Worm (Caenorhabditis elegans): ENCODE measurements around the gene clec-129.

The clec-129 gene

ce11 chrII:3578121-3578520, 6.8 kb downstream of the clec-129 start, which contains the start of gene clec-133:
clec-133 (plus strand) TSS chrII:3578421.
- TF ChIP-seq ztf-25 (GFP tag; IDR thresholded peaks at IDR 0.05), result no peak

DNA sequence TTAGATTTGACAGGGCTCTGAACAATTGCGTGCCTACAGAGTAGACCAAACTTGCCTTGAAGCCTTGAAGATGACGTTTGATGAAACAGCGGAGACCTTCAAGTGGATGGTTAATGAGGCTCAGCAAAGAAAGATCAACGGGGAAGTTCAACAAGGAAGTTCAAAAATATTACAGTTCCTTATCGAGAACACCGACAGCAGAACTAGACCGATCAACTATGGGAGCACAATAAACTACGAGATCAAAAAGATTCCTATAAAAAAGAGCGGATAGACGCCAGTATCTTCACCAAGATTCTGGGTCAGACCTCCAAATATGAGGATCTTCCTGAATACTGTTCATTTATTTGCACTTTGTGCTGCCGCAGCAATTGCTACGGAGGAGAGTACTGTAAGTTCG, 8.5 kb downstream of the clec-129 start, which contains the start of gene clec-134:
TSS of gene clec-134 (plus strand) at position 301 of the 400 bp plus-strand sequence.
- no peak for TF ChIP-seq dpl-1 (GFP tag; optimal IDR thresholded peaks at IDR 0.05)
- no peak for TF ChIP-seq aptf-2 (GFP tag; conservative IDR thresholded peaks at IDR 0.05)
- TF ChIP-seq pha-4 (tag; optimal IDR thresholded peaks at IDR 0.05), result no peak
- no peak for TF ChIP-seq madf-6 (GFP tag; IDR thresholded peaks at IDR 0.05)
- no peak for TF ChIP-seq snpc-1.3 (tag; optimal IDR thresholded peaks at IDR 0.05; ENCODE audit: insufficient read depth)
- TF ChIP-seq gei-17 (GFP tag; optimal IDR thresholded peaks at IDR 0.05), result no peak
- no peak for TF ChIP-seq snpc-1.1 (tag; optimal IDR thresholded peaks at IDR 0.05; ENCODE audit: insufficient read depth)
- no peak for TF ChIP-seq Y53F4B.3 (GFP tag; IDR thresholded peaks at IDR 0.05)

ce11 chrII:3581752-3582151, 10.5 kb downstream of the clec-129 start, which contains the start of gene srh-59:
srh-59 (plus strand) TSS chrII:3582052.
- no peak for TF ChIP-seq ceh-91 (GFP tag; IDR thresholded peaks at IDR 0.05)
- no peak for TF ChIP-seq F57A8.1 (GFP tag; optimal IDR thresholded peaks at IDR 0.05)
- no peak for TF ChIP-seq B0261.1 (tag; optimal IDR thresholded peaks at IDR 0.05)
- no peak for TF ChIP-seq pha-4 (tag; optimal IDR thresholded peaks at IDR 0.05)
- no peak for TF ChIP-seq mes-4 (tag; optimal IDR thresholded peaks at IDR 0.05)

DNA sequence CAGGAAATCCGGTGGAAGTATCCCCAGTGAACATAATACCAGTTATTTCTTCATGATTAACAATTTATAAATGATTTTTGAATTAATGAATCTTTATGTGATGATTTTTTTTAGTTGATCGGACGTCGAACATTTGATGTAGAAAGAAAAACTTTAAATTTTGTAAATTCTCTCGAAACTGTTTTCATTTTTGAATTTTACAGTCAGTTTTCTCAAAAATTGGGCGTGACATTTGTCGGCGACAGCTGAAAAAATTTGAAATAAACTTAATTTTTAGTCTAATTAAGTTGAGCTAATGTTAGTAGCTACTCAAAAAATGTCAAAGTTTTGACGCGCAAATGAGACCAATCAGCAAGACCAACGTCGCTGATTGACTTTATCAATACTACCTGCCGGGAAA, 12.1 kb downstream of the clec-129 start, which contains the start of gene srh-60:
TSS of gene srh-60 (plus strand) at position 301 of the 400 bp plus-strand sequence.
- TF ChIP-seq F49E8.2 (tag; optimal IDR thresholded peaks at IDR 0.05; ENCODE audit: insufficient read depth), result no peak
- TF ChIP-seq hlh-12 (tag; optimal IDR thresholded peaks at IDR 0.05), result no peak

DNA sequence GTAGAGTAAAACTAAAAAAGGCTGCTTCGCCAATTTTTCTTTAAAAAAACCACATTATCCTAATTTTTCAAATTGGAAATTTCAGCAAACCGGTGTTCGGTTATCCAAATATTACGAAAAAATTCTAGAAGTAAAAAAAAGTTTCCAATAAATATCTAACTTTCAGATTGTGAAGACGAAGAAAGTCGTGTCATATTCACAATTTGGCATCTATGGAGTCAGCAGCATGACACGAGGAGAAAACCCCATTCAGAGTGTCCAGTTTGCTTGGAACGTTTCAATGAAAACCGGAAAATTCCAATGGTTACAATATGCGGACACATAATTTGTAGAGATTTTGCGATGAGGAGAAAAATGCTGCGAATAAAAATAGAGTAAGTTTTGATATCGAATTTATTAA, 24.1 kb downstream of the clec-129 start, which contains the start of gene Y49F6A.12:
TSS of gene Y49F6A.12 (plus strand) at position 301 of the 400 bp plus-strand sequence.
- no peak for TF ChIP-seq nhr-80 (tag; optimal IDR thresholded peaks at IDR 0.05)
- no peak for TF ChIP-seq madf-6 (GFP tag; IDR thresholded peaks at IDR 0.05)
- no peak for TF ChIP-seq zim-3 (tag; optimal IDR thresholded peaks at IDR 0.05)
- no peak for TF ChIP-seq chd-7 (tag; optimal IDR thresholded peaks at IDR 0.05)
- no peak for TF ChIP-seq ccch-3 (GFP tag; optimal IDR thresholded peaks at IDR 0.05)
- no peak for TF ChIP-seq attf-5 (GFP tag; optimal IDR thresholded peaks at IDR 0.05)
- no peak for TF ChIP-seq nhr-179 (tag; optimal IDR thresholded peaks at IDR 0.05)
- TF ChIP-seq rpc-1 (optimal IDR thresholded peaks at IDR 0.05), result no peak
- no peak for TF ChIP-seq rpc-1 (tag; optimal IDR thresholded peaks at IDR 0.05)
- TF ChIP-seq sptf-2 (GFP tag; optimal IDR thresholded peaks at IDR 0.05), result no peak
- no peak for TF ChIP-seq T26A5.8 (tag; optimal IDR thresholded peaks at IDR 0.05)
- no peak for TF ChIP-seq rcor-1 (GFP tag; IDR thresholded peaks at IDR 0.05)

DNA sequence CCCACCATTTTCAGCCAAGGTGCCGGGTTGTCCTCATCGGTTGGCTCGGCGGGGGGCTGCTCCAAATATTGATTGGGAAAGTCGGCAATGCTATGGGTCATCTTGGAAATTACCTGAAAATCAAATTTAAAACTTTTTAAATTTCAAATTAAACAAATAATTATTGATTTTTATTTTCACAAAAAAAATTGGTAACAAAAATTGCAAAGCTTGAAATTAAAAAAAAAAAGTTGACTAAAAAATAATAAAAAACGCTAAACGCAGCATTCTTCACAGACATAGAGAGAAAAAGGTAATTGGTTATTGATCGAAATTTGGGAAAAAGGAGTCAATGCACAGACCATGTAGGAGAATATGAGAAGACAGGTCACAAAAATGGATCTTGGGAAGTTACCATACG, 27.4 kb downstream of the clec-129 start, which contains the start of gene Y49F6A.11:
TSS of gene Y49F6A.11 (minus strand) at position 101 of the 400 bp plus-strand sequence.
- TF ChIP-seq F57C9.4 (tag; optimal IDR thresholded peaks at IDR 0.05), result no peak
- no peak for TF ChIP-seq gei-17 (GFP tag; optimal IDR thresholded peaks at IDR 0.05)
- no peak for TF ChIP-seq K12H6.12 (tag; optimal IDR thresholded peaks at IDR 0.05)
- TF ChIP-seq egrh-3 (GFP tag; IDR thresholded peaks at IDR 0.05), result no peak
- no peak for TF ChIP-seq madf-8 (GFP tag; conservative IDR thresholded peaks at IDR 0.05)
- TF ChIP-seq ama-1 (optimal IDR thresholded peaks at IDR 0.05), result no peak
- no peak for TF ChIP-seq ama-1 (GFP tag; optimal IDR thresholded peaks at IDR 0.05)
- no peak for TF ChIP-seq akir-1 (GFP tag; optimal IDR thresholded peaks at IDR 0.05)
- no peak for TF ChIP-seq F33H1.4 (GFP tag; IDR thresholded peaks at IDR 0.05)
- no peak for TF ChIP-seq hmg-1.2 (GFP tag; IDR thresholded peaks at IDR 0.05)
- TF ChIP-seq lsy-27 (tag; optimal IDR thresholded peaks at IDR 0.05; ENCODE audit: borderline replicate concordance, insufficient read depth), result no peak
